Fruit fly (Drosophila melanogaster): ENCODE data around the gene Sirt1.
A peak's percentile ranks its signal among the peaks of the same experiment; 100 is the strongest.

The Sirt1 gene

dm6 chr2L:13205256-13205655 lies 39.9 kb downstream of the Sirt1 start (continued):
- TF ChIP-seq corto (GFP tag; optimal IDR thresholded peaks at IDR 0.05): no peak
- TF ChIP-seq CG9876 (GFP tag; optimal IDR thresholded peaks at IDR 0.05): peak; percentile 62
- no peak for TF ChIP-seq CG8359 (GFP tag; optimal IDR thresholded peaks at IDR 0.05; ENCODE audit: borderline replicate concordance)
- TF ChIP-seq PHDP (tag; optimal IDR thresholded peaks at IDR 0.05): peak; percentile 29
- TF ChIP-seq CG12769 (tag; optimal IDR thresholded peaks at IDR 0.05): peak; percentile 85
- no peak for TF ChIP-seq CG3163 (GFP tag; optimal IDR thresholded peaks at IDR 0.05)
- peak; percentile 2 for TF ChIP-seq YL-1 (GFP tag; optimal IDR thresholded peaks at IDR 0.05)
- TF ChIP-seq tio (GFP tag; optimal IDR thresholded peaks at IDR 0.05): no peak
- peak; percentile 14 for TF ChIP-seq Sox102F (GFP tag; optimal IDR thresholded peaks at IDR 0.05)
- no peak for TF ChIP-seq NC2β (GFP tag; optimal IDR thresholded peaks at IDR 0.05)
- TF ChIP-seq CG15479 (GFP tag; optimal IDR thresholded peaks at IDR 0.05): peak; percentile 12
- TF ChIP-seq ken (GFP tag; IDR thresholded peaks at IDR 0.05): no peak
- no peak for TF ChIP-seq Aef1 (GFP tag; IDR thresholded peaks at IDR 0.05)
- no peak for TF ChIP-seq CG33213 (GFP tag; optimal IDR thresholded peaks at IDR 0.05)
- TF ChIP-seq D (optimal IDR thresholded peaks at IDR 0.05): no peak
- TF ChIP-seq D (GFP tag; optimal IDR thresholded peaks at IDR 0.05): peak; percentile 37
- peak; percentile 84 for TF ChIP-seq sd (tag; optimal IDR thresholded peaks at IDR 0.05)
- TF ChIP-seq Mad (GFP tag; optimal IDR thresholded peaks at IDR 0.05): no peak
- no peak for TF ChIP-seq CG7928 (GFP tag; optimal IDR thresholded peaks at IDR 0.05)
- no peak for TF ChIP-seq Nf-YB (GFP tag; optimal IDR thresholded peaks at IDR 0.05)
- peak; percentile 33; the same call in 1 of the 2 replicates for TF ChIP-seq MBD-R2 (GFP tag; IDR thresholded peaks at IDR 0.05)
- no peak for TF ChIP-seq CG30431 (GFP tag; optimal IDR thresholded peaks at IDR 0.05)
- TF ChIP-seq CG7556 (GFP tag; optimal IDR thresholded peaks at IDR 0.05): no peak
- no peak for TF ChIP-seq CG9932 (GFP tag; IDR thresholded peaks at IDR 0.05)
- TF ChIP-seq CG7963 (GFP tag; IDR thresholded peaks at IDR 0.05; ENCODE audit: partially characterized antibody): no peak
- no peak for TF ChIP-seq CG8478 (optimal IDR thresholded peaks at IDR 0.05)
- TF ChIP-seq gsb (GFP tag; IDR thresholded peaks at IDR 0.05): no peak
- no peak for TF ChIP-seq CkIIα-i1 (GFP tag; IDR thresholded peaks at IDR 0.05)
- no peak for TF ChIP-seq CG1024 (GFP tag; IDR thresholded peaks at IDR 0.05)
- TF ChIP-seq CG11085 (GFP tag; IDR thresholded peaks at IDR 0.05): no peak
- TF ChIP-seq tin (GFP tag; optimal IDR thresholded peaks at IDR 0.05): no peak
- TF ChIP-seq HLHmδ (GFP tag; optimal IDR thresholded peaks at IDR 0.05): peak; percentile 84
- no peak for TF ChIP-seq CG12942 (GFP tag; optimal IDR thresholded peaks at IDR 0.05)
- TF ChIP-seq cato (GFP tag; optimal IDR thresholded peaks at IDR 0.05; ENCODE audit: borderline replicate concordance): no peak
- no peak for TF ChIP-seq ab (GFP tag; optimal IDR thresholded peaks at IDR 0.05)
- TF ChIP-seq NC2α (GFP tag; optimal IDR thresholded peaks at IDR 0.05): peak; percentile 17
- peak; percentile 25 for TF ChIP-seq Vsx1 (GFP tag; optimal IDR thresholded peaks at IDR 0.05)
- TF ChIP-seq grn (GFP tag; optimal IDR thresholded peaks at IDR 0.05): no peak
- TF ChIP-seq CHES-1-like (GFP tag; optimal IDR thresholded peaks at IDR 0.05): peak; percentile 8
- no peak for TF ChIP-seq dan (GFP tag; IDR thresholded peaks at IDR 0.05)
- peak; percentile 57 for TF ChIP-seq sens (GFP tag)
- peak; percentile 29 for TF ChIP-seq CG13424 (tag; optimal IDR thresholded peaks at IDR 0.05)
- no peak for TF ChIP-seq CG7372 (GFP tag; IDR thresholded peaks at IDR 0.05)
- TF ChIP-seq CG5180 (GFP tag; optimal IDR thresholded peaks at IDR 0.05): peak; percentile 38
- no peak for TF ChIP-seq CG16815 (GFP tag; optimal IDR thresholded peaks at IDR 0.05)
- peak; percentile 17 for TF ChIP-seq lab (GFP tag; optimal IDR thresholded peaks at IDR 0.05)
- no peak for TF ChIP-seq CG10321 (GFP tag; IDR thresholded peaks at IDR 0.05)
- no peak for TF ChIP-seq bbx (GFP tag; IDR thresholded peaks at IDR 0.05; ENCODE audit: partially characterized antibody)
- no peak for TF ChIP-seq Dip2 (GFP tag; IDR thresholded peaks at IDR 0.05)
- peak in 1 of 2 experiments; percentile 7 for TF ChIP-seq crp (GFP tag; optimal IDR thresholded peaks at IDR 0.05)
- no peak for TF ChIP-seq fd102C (GFP tag; optimal IDR thresholded peaks at IDR 0.05)
- peak; percentile 24 for TF ChIP-seq CG14710 (tag; optimal IDR thresholded peaks at IDR 0.05)

Data from whole organism, embryonic.